Worm (Caenorhabditis elegans) whole organism, late embryonic: ENCODE results near the gene K12D12.5.

ENCODE experiments used
- F13H6.1 ChIP-seq: sonication (generic microtip); optimal IDR thresholded peaks from 2 replicates; lab custom pipeline; 2016; ENCODE audit warnings: missing genetic modification characterization, missing compliant biosample characterization
- elt-2 ChIP-seq: sonication (generic microtip); optimal IDR thresholded peaks from 2 replicates; lab custom pipeline; 2016; ENCODE audit warnings: missing genetic modification reagents, missing genetic modification characterization, missing compliant biosample characterization
- fkh-10 ChIP-seq: fragments of 150-350 bp; optimal IDR thresholded peaks from 2 replicates; lab custom pipeline; 2014; ENCODE audit warnings: missing biosample characterization, missing genetic modification reagents, missing genetic modification characterization
- hlh-8 ChIP-seq: sonication (generic microtip); optimal IDR thresholded peaks from 2 replicates; lab custom pipeline; 2016; ENCODE audit warnings: missing genotype, missing genetic modification characterization, missing compliant biosample characterization
- lin-11 ChIP-seq: fragments of 200-800 bp; sonication (Bioruptor generic); optimal IDR thresholded peaks from 2 replicates; lab custom pipeline; 2018; ENCODE audit warnings: mild to moderate bottlenecking, missing genetic modification characterization, missing compliant biosample characterization
- odd-2 ChIP-seq: sonication (generic microtip); optimal IDR thresholded peaks from 2 replicates; lab custom pipeline; 2017; ENCODE audit warnings: antibody characterized with exemption, mild to moderate bottlenecking, missing genetic modification characterization, missing compliant biosample characterization
- pag-3 ChIP-seq: sonication (generic microtip); optimal IDR thresholded peaks from 2 replicates; lab custom pipeline; 2016; ENCODE audit warnings: missing compliant biosample characterization, missing genetic modification characterization, borderline replicate concordance
- pros-1 ChIP-seq: fragments of 150-350 bp; optimal IDR thresholded peaks from 2 replicates; lab custom pipeline; 2014; ENCODE audit warnings: missing biosample characterization, missing genetic modification reagents, missing genetic modification characterization
- sox-4 ChIP-seq: sonication (generic microtip); optimal IDR thresholded peaks from 2 replicates; lab custom pipeline; 2017; ENCODE audit warnings: mild to moderate bottlenecking, missing genetic modification characterization, inconsistent platforms, missing compliant biosample characterization

DNA sequence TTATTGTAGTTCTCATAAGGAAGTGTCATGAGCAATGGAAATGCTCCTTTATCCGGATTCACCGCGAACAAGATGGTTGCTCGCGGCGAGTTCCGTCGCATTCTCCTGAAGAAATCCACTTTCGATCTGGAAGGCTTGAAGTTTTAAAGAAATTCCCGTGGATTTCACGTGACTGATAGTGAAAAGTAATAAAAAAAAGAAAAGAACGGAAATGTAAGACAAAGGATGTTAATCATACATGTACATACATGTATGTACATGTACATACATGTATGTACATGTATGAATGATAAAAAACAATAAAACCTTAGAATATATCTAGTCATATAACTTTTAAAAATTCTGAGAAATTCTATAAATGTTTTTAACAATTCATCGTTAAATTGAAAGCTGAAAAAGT lies 4.5 kb upstream of the K12D12.5 start, which contains the start of gene clh-1:
- TF ChIP-seq hlh-8 (tag; lab: Kevin White, UChicago) (no peak), pag-3 (tag; lab: Kevin White, UChicago) (no peak), pros-1 (tag; lab: Kevin White, UChicago) (no peak), F13H6.1 (tag; lab: Kevin White, UChicago) (no peak), elt-2 (no peak), fkh-10 (no peak), odd-2 (tag; lab: Kevin White, UChicago) (no peak), sox-4 (tag; lab: Kevin White, UChicago) (no peak), lin-11 (tag; lab: Kevin White, UChicago) (no peak)
